Comparison of ENCODE assay signal across 5 fruit fly cellular contexts in genomic region chr3L:223019-223902, dm6.
TF ChIP-seq lines count a peak whose summit lies in the region.

pyx (minus strand) TSS chr3L:223069.
CG33229 (plus strand) TSS chr3L:223852.

- peak; percentile 26 for TF ChIP-seq CTCF in whole organism, embryonic (GFP tag; optimal IDR thresholded peaks at IDR 0.05; lab: Kevin White, UChicago)

TF ChIP-seq in whole organism, adult, 20 proteins besides CTCF, POLR2A, EP300 and RAD21 (continues in another document):
- TF ChIP-seq Crg-1 (GFP tag; optimal IDR thresholded peaks at IDR 0.05; lab: Kevin White, UChicago) (peak; percentile 73), tj (GFP tag; optimal IDR thresholded peaks at IDR 0.05; lab: Kevin White, UChicago) (peak; percentile 58), ovo (GFP tag; optimal IDR thresholded peaks at IDR 0.05; lab: Kevin White, UChicago) (peak; percentile 79), Mnt (GFP tag; optimal IDR thresholded peaks at IDR 0.05; lab: Kevin White, UChicago) (peak; percentile 52), CG14711 (tag; optimal IDR thresholded peaks at IDR 0.05; lab: Kevin White, UChicago) (peak; percentile 18), Hr96 (GFP tag; optimal IDR thresholded peaks at IDR 0.05; lab: Kevin White, UChicago) (peak; percentile 84), CG1620 (GFP tag; optimal IDR thresholded peaks at IDR 0.05; lab: Kevin White, UChicago) (peak; percentile 75), pad (GFP tag; optimal IDR thresholded peaks at IDR 0.05; lab: Kevin White, UChicago) (peak; percentile 64), cnc (optimal IDR thresholded peaks at IDR 0.05; lab: Kevin White, UChicago) (no peak), CG12768 (GFP tag; optimal IDR thresholded peaks at IDR 0.05; lab: Kevin White, UChicago) (peak; percentile 86), cic (GFP tag; optimal IDR thresholded peaks at IDR 0.05; lab: Kevin White, UChicago) (no peak), CG11617 (GFP tag; optimal IDR thresholded peaks at IDR 0.05; lab: Kevin White, UChicago) (peak; percentile 79), CG7101 (tag; optimal IDR thresholded peaks at IDR 0.05; lab: Kevin White, UChicago) (peak; percentile 74), bab1 (GFP tag; optimal IDR thresholded peaks at IDR 0.05; lab: Kevin White, UChicago) (peak; percentile 72), CG33017 (tag; optimal IDR thresholded peaks at IDR 0.05; lab: Kevin White, UChicago) (peak; percentile 63), toe (GFP tag; optimal IDR thresholded peaks at IDR 0.05; lab: Kevin White, UChicago) (peak; percentile 91), CG7045 (GFP tag; optimal IDR thresholded peaks at IDR 0.05; lab: Kevin White, UChicago) (peak; percentile 80), Clk (GFP tag; optimal IDR thresholded peaks at IDR 0.05; lab: Kevin White, UChicago) (peak; percentile 40)

TF ChIP-seq in whole organism, embryonic, 481 proteins besides CTCF, POLR2A, EP300 and RAD21 (continues in another document):
- TF ChIP-seq NC2α (GFP tag; optimal IDR thresholded peaks at IDR 0.05; lab: Kevin White, UChicago): no peak
- peak; percentile 68 for TF ChIP-seq CG11247 (GFP tag; IDR thresholded peaks at IDR 0.05; lab: Robert Waterston, UW)
- TF ChIP-seq sc (optimal IDR thresholded peaks at IDR 0.05; lab: Kevin White, UChicago): no peak
- TF ChIP-seq sc (GFP tag; optimal IDR thresholded peaks at IDR 0.05; lab: Kevin White, UChicago): peak; percentile 75
- TF ChIP-seq Mad (GFP tag; optimal IDR thresholded peaks at IDR 0.05; lab: Kevin White, UChicago): peak; percentile 89
- peak; percentile 75 for TF ChIP-seq Atf6 (GFP tag; IDR thresholded peaks at IDR 0.05; lab: Robert Waterston, UW)
- no peak for TF ChIP-seq HmgD (GFP tag; optimal IDR thresholded peaks at IDR 0.05; lab: Kevin White, UChicago)
- no peak for TF ChIP-seq Trl (optimal IDR thresholded peaks at IDR 0.05; lab: Kevin White, UChicago)
- peak; percentile 70 for TF ChIP-seq Trl (GFP tag; optimal IDR thresholded peaks at IDR 0.05; lab: Kevin White, UChicago)
- TF ChIP-seq CG8281 (tag; optimal IDR thresholded peaks at IDR 0.05; lab: Kevin White, UChicago): peak; percentile 69
- TF ChIP-seq NfI (GFP tag; optimal IDR thresholded peaks at IDR 0.05; lab: Kevin White, UChicago): peak; percentile 88
- TF ChIP-seq ab (GFP tag; optimal IDR thresholded peaks at IDR 0.05; lab: Kevin White, UChicago): peak; percentile 75
- TF ChIP-seq cg (GFP tag; optimal IDR thresholded peaks at IDR 0.05; lab: Kevin White, UChicago): no peak
- peak; percentile 89 for TF ChIP-seq CG4424 (GFP tag; optimal IDR thresholded peaks at IDR 0.05; lab: Kevin White, UChicago)
- peak; percentile 73 to 79 for TF ChIP-seq chif (GFP tag; optimal IDR thresholded peaks at IDR 0.05; lab: Kevin White, UChicago)
- peak; percentile 86 for TF ChIP-seq al (GFP tag; IDR thresholded peaks at IDR 0.05; lab: Robert Waterston, UW)
- TF ChIP-seq CG5953 (GFP tag; IDR thresholded peaks at IDR 0.05; lab: Robert Waterston, UW): peak; percentile 69
- peak; percentile 39 for TF ChIP-seq kah (GFP tag; optimal IDR thresholded peaks at IDR 0.05; lab: Kevin White, UChicago)
- TF ChIP-seq HmgZ (tag; optimal IDR thresholded peaks at IDR 0.05; lab: Kevin White, UChicago): peak; percentile 56

TF ChIP-seq in whole organism, prepupa, 60 proteins besides CTCF, POLR2A, EP300 and RAD21 (continues in another document):
- TF ChIP-seq CG8319 (GFP tag; optimal IDR thresholded peaks at IDR 0.05; lab: Kevin White, UChicago) (peak; percentile 57), lz (GFP tag; optimal IDR thresholded peaks at IDR 0.05; lab: Kevin White, UChicago) (peak; percentile 88), CG4318 (GFP tag; optimal IDR thresholded peaks at IDR 0.05; lab: Kevin White, UChicago) (no peak), spab (GFP tag; optimal IDR thresholded peaks at IDR 0.05; lab: Kevin White, UChicago) (peak; percentile 56), OdsH (GFP tag; optimal IDR thresholded peaks at IDR 0.05; lab: Kevin White, UChicago) (peak; percentile 87), Eip78C (GFP tag; lab: Kevin White, UChicago) (peak; percentile 91), Ets21C (GFP tag; optimal IDR thresholded peaks at IDR 0.05; lab: Kevin White, UChicago) (peak; percentile 86), salr (GFP tag; optimal IDR thresholded peaks at IDR 0.05; lab: Kevin White, UChicago) (peak; percentile 72), dsx (GFP tag; optimal IDR thresholded peaks at IDR 0.05; lab: Kevin White, UChicago; ENCODE audit: poor library complexity, severe bottlenecking) (peak; percentile 67), topi (GFP tag; optimal IDR thresholded peaks at IDR 0.05; lab: Kevin White, UChicago) (peak; percentile 85), CG3919 (GFP tag; optimal IDR thresholded peaks at IDR 0.05; lab: Kevin White, UChicago) (peak; percentile 78), CG3032 (tag; optimal IDR thresholded peaks at IDR 0.05; lab: Kevin White, UChicago) (peak; percentile 81), Blimp-1 (GFP tag; optimal IDR thresholded peaks at IDR 0.05; lab: Kevin White, UChicago) (peak; percentile 65), net (GFP tag; optimal IDR thresholded peaks at IDR 0.05; lab: Kevin White, UChicago) (peak; percentile 77), dac (GFP tag; optimal IDR thresholded peaks at IDR 0.05; lab: Kevin White, UChicago) (peak; percentile 80), CG7368 (GFP tag; optimal IDR thresholded peaks at IDR 0.05; lab: Kevin White, UChicago) (no peak), eg (GFP tag; IDR thresholded peaks at IDR 0.05; lab: Robert Waterston, UW) (peak; percentile 86), CG15336 (GFP tag; IDR thresholded peaks at IDR 0.05; lab: Robert Waterston, UW) (peak; percentile 62), CG34406 (GFP tag; optimal IDR thresholded peaks at IDR 0.05; lab: Kevin White, UChicago) (peak; percentile 75)

TF ChIP-seq in whole organism, pupa, 21 proteins besides CTCF, POLR2A, EP300 and RAD21:
- TF ChIP-seq Pif1B (GFP tag; optimal IDR thresholded peaks at IDR 0.05; lab: Kevin White, UChicago) (no peak), CG34367 (tag; optimal IDR thresholded peaks at IDR 0.05; lab: Kevin White, UChicago) (peak; percentile 70), fd96Ca (GFP tag; IDR thresholded peaks at IDR 0.05; lab: Robert Waterston, UW) (peak; percentile 85), gl (tag; optimal IDR thresholded peaks at IDR 0.05; lab: Kevin White, UChicago) (no peak), rn (GFP tag; IDR thresholded peaks at IDR 0.05; lab: Robert Waterston, UW) (peak; percentile 36; the same call in 1 of the 2 replicates), CG32121 (GFP tag; IDR thresholded peaks at IDR 0.05; lab: Robert Waterston, UW) (peak; percentile 81), CG4496 (GFP tag; IDR thresholded peaks at IDR 0.05; lab: Robert Waterston, UW) (peak; percentile 73; the same call in 2 of the 3 replicates), CG17806 (tag; optimal IDR thresholded peaks at IDR 0.05; lab: Kevin White, UChicago) (peak; percentile 68), CG9948 (tag; optimal IDR thresholded peaks at IDR 0.05; lab: Kevin White, UChicago) (peak; percentile 74), EcR (GFP tag; optimal IDR thresholded peaks at IDR 0.05; lab: Kevin White, UChicago) (no peak), CG10348 (GFP tag; IDR thresholded peaks at IDR 0.05; lab: Robert Waterston, UW) (no peak; the same call in none of the 2 replicates), CG13204 (GFP tag; optimal IDR thresholded peaks at IDR 0.05; lab: Kevin White, UChicago) (no peak), Ets98B (GFP tag; IDR thresholded peaks at IDR 0.05; lab: Robert Waterston, UW) (peak; percentile 73), CG15710 (tag; optimal IDR thresholded peaks at IDR 0.05; lab: Kevin White, UChicago) (peak; percentile 76), CG8301 (tag; optimal IDR thresholded peaks at IDR 0.05; lab: Kevin White, UChicago) (peak; percentile 78), CG12605 (GFP tag; IDR thresholded peaks at IDR 0.05; lab: Robert Waterston, UW) (peak; percentile 57; the same call in 1 of the 2 replicates), CG14655 (GFP tag; optimal IDR thresholded peaks at IDR 0.05; lab: Kevin White, UChicago) (peak; percentile 88), CG8159 (tag; optimal IDR thresholded peaks at IDR 0.05; lab: Kevin White, UChicago) (peak; percentile 81), Snoo (tag; optimal IDR thresholded peaks at IDR 0.05; lab: Kevin White, UChicago) (peak; percentile 67), Pif1A (GFP tag; optimal IDR thresholded peaks at IDR 0.05; lab: Kevin White, UChicago) (peak; percentile 66), D1 (tag; optimal IDR thresholded peaks at IDR 0.05; lab: Kevin White, UChicago) (no peak)
TF ChIP-seq in whole organism, pupa: peak in this region for 15.

TF ChIP-seq in whole organism, wandering third instar larva, 38 proteins besides CTCF, POLR2A, EP300 and RAD21 (continues in another document):
- TF ChIP-seq Hr83 (GFP tag; optimal IDR thresholded peaks at IDR 0.05; lab: Kevin White, UChicago; ENCODE audit: poor library complexity, severe bottlenecking) (peak; percentile 63), ey (GFP tag; optimal IDR thresholded peaks at IDR 0.05; lab: Kevin White, UChicago) (peak; percentile 77), HLH106 (tag; optimal IDR thresholded peaks at IDR 0.05; lab: Kevin White, UChicago) (peak; percentile 85), dsf (GFP tag; optimal IDR thresholded peaks at IDR 0.05; lab: Kevin White, UChicago; ENCODE audit: borderline replicate concordance) (no peak), Hnf4 (GFP tag; optimal IDR thresholded peaks at IDR 0.05; lab: Kevin White, UChicago) (peak; percentile 4), rgr (GFP tag; optimal IDR thresholded peaks at IDR 0.05; lab: Kevin White, UChicago) (peak; percentile 58), sage (GFP tag; optimal IDR thresholded peaks at IDR 0.05; lab: Kevin White, UChicago) (peak; percentile 44), Dfd (GFP tag; optimal IDR thresholded peaks at IDR 0.05; lab: Kevin White, UChicago) (no peak), Sp1 (GFP tag; optimal IDR thresholded peaks at IDR 0.05; lab: Kevin White, UChicago) (peak; percentile 61), CG9705 (GFP tag; optimal IDR thresholded peaks at IDR 0.05; lab: Kevin White, UChicago) (peak; percentile 67), Dif (GFP tag; optimal IDR thresholded peaks at IDR 0.05; lab: Kevin White, UChicago; ENCODE audit: partially characterized antibody) (no peak), jim (GFP tag; optimal IDR thresholded peaks at IDR 0.05; lab: Kevin White, UChicago) (peak; percentile 17), N (GFP tag; optimal IDR thresholded peaks at IDR 0.05; lab: Kevin White, UChicago) (no peak), foxo (GFP tag; optimal IDR thresholded peaks at IDR 0.05; lab: Kevin White, UChicago) (peak in 1 of 2 experiments; percentile 81), sv (GFP tag; optimal IDR thresholded peaks at IDR 0.05; lab: Kevin White, UChicago) (peak; percentile 82), h (GFP tag; optimal IDR thresholded peaks at IDR 0.05; lab: Kevin White, UChicago) (peak; percentile 73), psq (GFP tag; optimal IDR thresholded peaks at IDR 0.05; lab: Kevin White, UChicago) (peak; percentile 53), dmrt93B (GFP tag; optimal IDR thresholded peaks at IDR 0.05; lab: Kevin White, UChicago) (peak; percentile 73), brk (GFP tag; optimal IDR thresholded peaks at IDR 0.05; lab: Kevin White, UChicago) (no peak), fru (GFP tag; optimal IDR thresholded peaks at IDR 0.05; lab: Kevin White, UChicago) (peak; percentile 74), usp (GFP tag; optimal IDR thresholded peaks at IDR 0.05; lab: Kevin White, UChicago) (no peak)
